Worm (Caenorhabditis elegans): Measurements from ENCODE around the gene C16A11.10.

C16A11.10 gene

DNA sequence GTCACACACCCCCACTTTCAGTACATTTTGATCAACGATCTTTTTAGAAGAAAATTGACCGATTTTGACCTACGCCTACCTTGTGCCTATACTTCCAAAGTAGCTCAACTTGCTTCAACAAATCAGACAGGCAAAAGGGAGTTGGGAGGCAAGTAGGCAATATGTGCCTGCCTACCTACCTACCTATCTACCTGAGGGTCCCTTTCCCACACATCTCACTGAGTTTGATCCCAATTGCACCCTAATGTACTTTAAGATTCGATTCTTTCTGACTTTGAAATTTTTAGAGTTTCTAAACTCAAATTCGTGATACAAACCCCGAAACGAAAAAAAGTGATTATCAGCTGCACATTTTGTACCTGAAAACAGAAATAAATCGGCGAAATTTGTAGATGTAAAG lies 36.5 kb downstream of the C16A11.10 start:
- TF ChIP-seq ceh-88 (GFP tag; IDR thresholded peaks at IDR 0.05), result no peak
- TF ChIP-seq fos-1 (tag; optimal IDR thresholded peaks at IDR 0.05), result no peak
- no peak for TF ChIP-seq pqm-1 (tag; optimal IDR thresholded peaks at IDR 0.05)
- no peak for TF ChIP-seq nhr-90 (tag; optimal IDR thresholded peaks at IDR 0.05; ENCODE audit: poor library complexity)
- no peak for TF ChIP-seq nhr-237 (tag; optimal IDR thresholded peaks at IDR 0.05)
- no peak for TF ChIP-seq blmp-1 (tag; optimal IDR thresholded peaks at IDR 0.05)
- no peak for TF ChIP-seq aha-1 (tag; optimal IDR thresholded peaks at IDR 0.05)
- no peak for TF ChIP-seq ets-5 (GFP tag; IDR thresholded peaks at IDR 0.05)
- TF ChIP-seq efl-3 (GFP tag; optimal IDR thresholded peaks at IDR 0.05), result no peak
- no peak for TF ChIP-seq ceh-82 (tag; optimal IDR thresholded peaks at IDR 0.05)

DNA sequence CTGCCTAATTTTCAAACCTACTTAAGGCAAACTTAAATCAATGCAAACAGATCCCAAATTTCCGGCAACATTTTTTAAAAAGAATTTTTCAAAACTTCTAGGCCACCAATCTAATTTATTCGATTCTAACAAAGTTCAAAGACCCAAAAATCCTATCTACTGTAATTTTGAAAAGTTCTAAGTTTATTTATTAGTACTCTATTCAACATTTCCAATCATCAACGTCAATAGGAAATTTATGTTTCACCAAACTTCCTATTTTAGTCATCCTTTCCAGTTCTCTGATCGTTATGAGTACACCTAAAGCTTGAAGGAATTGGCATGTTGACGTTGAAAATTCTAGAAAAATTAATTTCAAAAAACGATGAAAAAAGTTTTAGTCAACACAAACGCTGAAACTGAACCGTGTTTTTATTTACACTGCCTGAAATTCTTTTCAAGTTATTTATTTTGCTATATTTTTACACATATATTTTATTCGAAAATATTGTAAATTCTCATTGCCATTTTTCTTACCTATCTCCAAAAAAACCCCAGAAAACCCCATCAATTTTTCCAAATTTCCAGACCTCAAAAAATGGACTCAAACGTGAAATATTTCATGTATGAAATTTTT lies 44.6 kb downstream of the C16A11.10 start, which contains the start of gene npr-42:
TSS of gene npr-42 (plus strand) at position 566 of the 616 bp plus-strand sequence.
- TF ChIP-seq nhr-20 (tag; optimal IDR thresholded peaks at IDR 0.05) (no peak), nhr-85 (tag) (no peak), jun-1 (tag; optimal IDR thresholded peaks at IDR 0.05) (no peak), sup-37 (GFP tag; optimal IDR thresholded peaks at IDR 0.05) (no peak), sox-4 (tag; optimal IDR thresholded peaks at IDR 0.05) (no peak), nhr-71 (tag; optimal IDR thresholded peaks at IDR 0.05) (no peak), ztf-11 (tag; optimal IDR thresholded peaks at IDR 0.05) (no peak), efl-1 (optimal IDR thresholded peaks at IDR 0.05) (no peak), efl-1 (GFP tag; optimal IDR thresholded peaks at IDR 0.05 in 1 of 2) (no peak), hpl-2 (GFP tag; optimal IDR thresholded peaks at IDR 0.05) (no peak), mdl-1 (tag; optimal IDR thresholded peaks at IDR 0.05) (no peak), ceh-88 (GFP tag; IDR thresholded peaks at IDR 0.05) (no peak), dpl-1 (GFP tag; optimal IDR thresholded peaks at IDR 0.05) (no peak), C16A3.4 (tag; optimal IDR thresholded peaks at IDR 0.05) (no peak), mep-1 (tag; optimal IDR thresholded peaks at IDR 0.05) (no peak), unc-86 (tag; optimal IDR thresholded peaks at IDR 0.05) (no peak), mab-9 (GFP tag; IDR thresholded peaks at IDR 0.05) (no peak), ceh-63 (GFP tag; optimal IDR thresholded peaks at IDR 0.05) (no peak), lin-39 (tag; optimal IDR thresholded peaks at IDR 0.05) (no peak), nhr-237 (tag; optimal IDR thresholded peaks at IDR 0.05) (no peak), mef-2 (tag; optimal IDR thresholded peaks at IDR 0.05) (no peak)

DNA sequence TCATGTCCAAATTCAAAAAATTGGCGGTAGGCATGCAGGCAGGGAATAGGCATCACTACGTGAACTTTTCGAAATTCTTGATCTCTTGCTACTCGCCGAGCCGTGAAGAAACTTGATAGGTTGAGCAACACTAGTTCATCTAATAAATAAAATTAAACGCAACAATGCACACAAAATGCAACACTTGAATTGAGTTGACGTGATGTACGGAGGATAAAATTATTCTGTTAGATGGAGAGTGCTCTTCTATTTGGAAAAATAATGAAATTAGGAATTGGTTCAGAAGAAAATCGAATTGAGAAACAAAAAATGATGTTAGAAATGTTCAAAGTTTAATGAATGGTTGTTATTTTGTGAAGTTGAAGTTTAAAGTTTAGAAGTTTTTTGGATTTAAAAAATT lies 45.7 kb downstream of the C16A11.10 start:
- no peak for TF ChIP-seq nhr-77 (tag; optimal IDR thresholded peaks at IDR 0.05)
- TF ChIP-seq unc-86 (tag; optimal IDR thresholded peaks at IDR 0.05), result no peak
- no peak for TF ChIP-seq fkh-10 (GFP tag; optimal IDR thresholded peaks at IDR 0.05)
- TF ChIP-seq lsy-2 (tag; optimal IDR thresholded peaks at IDR 0.05), result no peak
- no peak for TF ChIP-seq hlh-4 (tag; optimal IDR thresholded peaks at IDR 0.05)
- no peak for TF ChIP-seq ztf-4 (tag; optimal IDR thresholded peaks at IDR 0.05)
- no peak for TF ChIP-seq alr-1 (tag; optimal IDR thresholded peaks at IDR 0.05; ENCODE audit: borderline replicate concordance)
- no peak for TF ChIP-seq pax-3 (tag; optimal IDR thresholded peaks at IDR 0.05)
- no peak for TF ChIP-seq nhr-11 (tag; optimal IDR thresholded peaks at IDR 0.05)
- no peak for TF ChIP-seq sptf-1 (tag; optimal IDR thresholded peaks at IDR 0.05)
- no peak for TF ChIP-seq ceh-8 (GFP tag; optimal IDR thresholded peaks at IDR 0.05)
- no peak for TF ChIP-seq xbp-1 (tag; optimal IDR thresholded peaks at IDR 0.05)
- TF ChIP-seq efl-3 (GFP tag; optimal IDR thresholded peaks at IDR 0.05), result no peak
- TF ChIP-seq Y116A8C.19 (tag; optimal IDR thresholded peaks at IDR 0.05; ENCODE audit: borderline replicate concordance), result no peak
- TF ChIP-seq egl-13 (tag; optimal IDR thresholded peaks at IDR 0.05), result no peak
- no peak for TF ChIP-seq lir-3 (tag; optimal IDR thresholded peaks at IDR 0.05; ENCODE audit: poor library complexity)

Measured in whole organism, L1 larva.